Worm (Caenorhabditis elegans): ENCODE data around the gene nmt-1.

- TF ChIP-seq fos-1 (tag; optimal IDR thresholded peaks at IDR 0.05) (no peak), F10B5.3 (tag; optimal IDR thresholded peaks at IDR 0.05) (no peak), nhr-6 (tag; optimal IDR thresholded peaks at IDR 0.05) (no peak), snpc-4 (tag; optimal IDR thresholded peaks at IDR 0.05) (no peak), nhr-11 (tag; optimal IDR thresholded peaks at IDR 0.05) (no peak), ceh-82 (tag; optimal IDR thresholded peaks at IDR 0.05) (no peak), lin-38 (GFP tag; IDR thresholded peaks at IDR 0.05) (no peak), R02D3.7 (tag; optimal IDR thresholded peaks at IDR 0.05) (no peak), skn-1 (tag; optimal IDR thresholded peaks at IDR 0.05) (no peak), D1046.2 (GFP tag; IDR thresholded peaks at IDR 0.05) (no peak)
These were observed 33.4 kb upstream of the nmt-1 start, which contains the start of the genes wht-7 and Y42G9A.1 for ce11 chrIII:6149467-6150072.
